Worm (Caenorhabditis elegans): Measurements from ENCODE around the gene best-14.

The best-14 gene

DNA sequence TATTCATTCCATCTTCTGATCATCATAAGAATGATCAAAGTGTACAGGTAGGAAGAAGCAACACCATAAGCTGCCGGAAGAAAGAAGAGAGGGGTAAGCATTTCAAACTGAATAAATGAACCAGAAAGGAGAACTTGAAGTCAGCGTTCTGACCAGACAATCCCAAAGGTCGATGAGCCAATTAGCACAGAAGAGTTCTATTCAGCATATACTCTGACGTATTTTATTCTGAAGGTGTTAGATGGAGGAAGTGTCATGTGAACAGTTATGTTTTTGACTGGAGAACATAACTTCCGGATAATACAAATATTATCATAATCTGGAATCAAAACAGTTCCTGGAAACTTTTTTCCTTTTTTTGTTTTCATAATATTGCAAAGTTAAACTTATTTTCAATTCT is 30.9 kb downstream of the best-14 start, which contains the start of gene srg-32:
Gene srg-32, minus strand, starts transcription at position 101 of the 400 bp plus-strand sequence.
- TF ChIP-seq rnt-1 (tag; optimal IDR thresholded peaks at IDR 0.05) (no peak), nhr-85 (tag) (no peak), pqm-1 (tag; optimal IDR thresholded peaks at IDR 0.05) (no peak), nhr-76 (tag; optimal IDR thresholded peaks at IDR 0.05) (no peak), hlh-4 (tag; optimal IDR thresholded peaks at IDR 0.05) (no peak), ceh-88 (GFP tag; IDR thresholded peaks at IDR 0.05) (no peak), unc-30 (tag; optimal IDR thresholded peaks at IDR 0.05) (no peak)

DNA sequence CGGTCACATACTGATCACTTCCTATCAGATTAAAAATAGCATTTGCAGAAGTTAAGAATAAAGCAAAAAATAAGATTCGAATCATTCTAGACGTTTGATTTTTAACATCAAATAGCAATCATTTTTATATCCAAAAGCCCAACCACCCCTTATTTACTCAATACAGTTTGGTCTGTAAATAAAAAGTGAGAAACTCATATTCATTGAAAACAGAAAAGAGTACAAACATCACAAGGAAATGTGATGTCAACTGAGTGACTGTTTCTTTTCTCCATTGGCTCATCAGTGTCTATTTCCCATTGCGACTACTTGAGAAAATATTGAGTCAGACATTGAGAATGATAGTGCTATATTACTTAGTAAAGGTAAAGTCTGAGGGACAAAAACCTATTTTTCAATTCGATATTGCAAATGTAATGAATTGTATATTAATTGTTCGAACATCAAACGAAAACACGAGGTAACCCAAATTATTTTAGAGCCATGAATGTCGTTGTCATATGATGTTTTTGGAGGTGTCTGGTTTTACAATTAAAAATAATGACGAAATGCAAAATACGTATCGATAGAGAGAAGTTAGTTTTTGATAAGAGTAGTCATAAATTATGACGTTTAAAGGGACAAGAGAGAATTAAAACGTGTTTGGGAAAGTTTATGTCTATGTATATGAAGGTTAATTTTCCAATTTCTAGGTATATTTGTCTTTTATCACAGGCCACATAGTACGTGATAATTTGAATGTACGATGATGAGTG is 32.2 kb downstream of the best-14 start, which contains the start of gene ttr-23:
Gene ttr-23, minus strand, starts transcription at position 87 of the 755 bp plus-strand sequence.
- TF ChIP-seq sup-37 (GFP tag; optimal IDR thresholded peaks at IDR 0.05) (no peak), nhr-85 (tag) (peak; percentile 66), snu-23 (GFP tag; optimal IDR thresholded peaks at IDR 0.05) (no peak), elt-2 (tag; optimal IDR thresholded peaks at IDR 0.05) (peak; percentile 83), tlp-1 (tag; optimal IDR thresholded peaks at IDR 0.05) (peak; percentile 24), aha-1 (tag; optimal IDR thresholded peaks at IDR 0.05) (no peak), lin-35 (GFP tag; optimal IDR thresholded peaks at IDR 0.05) (peak in 1 of 2 experiments; percentile 43), efl-1 (optimal IDR thresholded peaks at IDR 0.05) (no peak), efl-1 (GFP tag; optimal IDR thresholded peaks at IDR 0.05 in 1 of 2) (peak in 1 of 2 experiments; percentile 36), nhr-20 (tag; optimal IDR thresholded peaks at IDR 0.05) (peak; percentile 32), nhr-71 (tag; optimal IDR thresholded peaks at IDR 0.05) (peak; percentile 62)

DNA sequence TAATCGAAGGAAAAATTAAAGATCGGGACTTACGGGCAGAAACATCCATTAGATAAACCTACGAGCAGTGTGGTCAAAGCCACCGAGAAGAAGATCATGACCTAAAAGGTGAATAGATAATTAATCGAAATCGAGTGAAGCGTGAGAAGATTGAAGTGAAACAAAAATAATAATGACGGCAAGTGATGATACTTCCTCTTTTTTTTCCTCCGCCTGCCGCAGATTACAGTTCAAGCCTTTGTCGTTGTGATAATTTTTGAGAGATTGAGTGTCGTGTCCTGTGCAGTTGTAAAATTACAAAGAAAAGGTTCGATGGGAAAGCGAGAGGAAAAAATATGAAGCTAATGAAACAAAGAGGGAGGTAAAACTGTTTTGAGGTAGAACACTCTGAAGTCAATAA is 34.7 kb downstream of the best-14 start, which contains the start of gene T21C9.9:
Gene T21C9.9, minus strand, starts transcription at position 101 of the 400 bp plus-strand sequence.
- TF ChIP-seq elt-2 (tag; optimal IDR thresholded peaks at IDR 0.05) (no peak), nhr-28 (tag; optimal IDR thresholded peaks at IDR 0.05) (no peak), C04F5.9 (tag; optimal IDR thresholded peaks at IDR 0.05) (no peak), fkh-8 (tag; optimal IDR thresholded peaks at IDR 0.05) (no peak), ceh-90 (tag; optimal IDR thresholded peaks at IDR 0.05) (no peak), dpl-1 (GFP tag; optimal IDR thresholded peaks at IDR 0.05) (no peak)

DNA sequence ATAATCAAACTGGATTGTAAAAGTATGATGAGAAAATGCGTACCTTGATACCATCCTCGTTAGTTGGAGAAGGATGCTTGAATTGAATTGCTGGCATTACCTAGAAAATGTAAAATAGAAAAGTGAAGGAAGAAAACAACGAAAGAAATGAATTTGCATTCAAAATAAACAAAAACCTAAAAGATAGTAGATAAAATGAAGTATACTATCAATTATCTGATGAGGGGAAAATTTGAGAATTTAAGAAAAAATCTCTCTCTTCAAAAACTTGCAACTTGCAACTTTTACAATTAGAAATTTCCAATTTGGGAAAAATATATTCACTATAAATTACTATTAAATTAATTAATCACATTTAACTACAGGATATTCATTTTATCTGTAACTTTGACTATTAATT is 37.0 kb downstream of the best-14 start, which contains the start of gene T21C9.11:
Gene T21C9.11, minus strand, starts transcription at position 101 of the 400 bp plus-strand sequence.
- TF ChIP-seq vab-15 (tag; optimal IDR thresholded peaks at IDR 0.05) (no peak), ceh-82 (tag; optimal IDR thresholded peaks at IDR 0.05) (no peak), sox-4 (tag; optimal IDR thresholded peaks at IDR 0.05) (no peak), fkh-8 (tag; optimal IDR thresholded peaks at IDR 0.05) (no peak), ztf-4 (tag; optimal IDR thresholded peaks at IDR 0.05) (no peak), xbp-1 (tag; optimal IDR thresholded peaks at IDR 0.05) (no peak), mep-1 (tag; optimal IDR thresholded peaks at IDR 0.05) (no peak), Y116A8C.19 (tag; optimal IDR thresholded peaks at IDR 0.05; ENCODE audit: borderline replicate concordance) (no peak), snpc-4 (tag; optimal IDR thresholded peaks at IDR 0.05) (no peak), C16A3.4 (tag; optimal IDR thresholded peaks at IDR 0.05) (no peak), irx-1 (tag; optimal IDR thresholded peaks at IDR 0.05) (no peak), grh-1 (GFP tag; IDR thresholded peaks at IDR 0.05) (no peak), ets-5 (GFP tag; IDR thresholded peaks at IDR 0.05) (no peak), F16B12.6 (tag; optimal IDR thresholded peaks at IDR 0.05) (no peak), unc-98 (GFP tag; IDR thresholded peaks at IDR 0.05) (no peak), pag-3 (tag; optimal IDR thresholded peaks at IDR 0.05; ENCODE audit: borderline replicate concordance, insufficient read depth) (no peak), lin-14 (GFP tag; optimal IDR thresholded peaks at IDR 0.05) (no peak)
